Worm (Caenorhabditis elegans) whole organism, L1 larva: ENCODE data around the gene C02F4.5.
A peak's percentile ranks its signal among the peaks of the same experiment; 100 is the strongest.

Experiments
- C34B4.2 ChIP-seq: sonication (generic microtip); optimal IDR thresholded peaks from 2 replicates; lab custom pipeline; 2017; ENCODE audit warnings: mild to moderate bottlenecking, missing genetic modification characterization, missing compliant biosample characterization
- alr-1 ChIP-seq: fragments of 200-800 bp; sonication (Bioruptor generic); optimal IDR thresholded peaks from 2 replicates; lab custom pipeline; 2018; ENCODE audit warnings: borderline replicate concordance, mild to moderate bottlenecking, missing genetic modification characterization, missing compliant biosample characterization
- blmp-1 ChIP-seq: fragments of 150-350 bp; optimal IDR thresholded peaks from 2 replicates; lab custom pipeline; 2014; ENCODE audit warnings: missing biosample characterization, missing genetic modification characterization
- ceh-63 ChIP-seq: fragments of 200-800 bp; sonication (Bioruptor generic); optimal IDR thresholded peaks from 2 replicates; lab custom pipeline; 2018; ENCODE audit warnings: mild to moderate bottlenecking, missing genetic modification characterization, missing compliant biosample characterization
- ceh-8 ChIP-seq: fragments of 200-800 bp; sonication (Bioruptor generic); optimal IDR thresholded peaks from 2 replicates; lab custom pipeline; 2018; ENCODE audit warnings: mild to moderate bottlenecking, missing genetic modification characterization, moderate library complexity, missing compliant biosample characterization
- ceh-82 ChIP-seq, 3 experiments: fragments of 150-350 bp in 1 of 3; sonication (generic microtip) in 2 of 3; optimal IDR thresholded peaks; 2 replicates each; lab custom pipeline; 2014 to 2017; ENCODE audit warnings: missing biosample characterization in 3 of 3, missing genetic modification characterization in 3 of 3
- efl-1 ChIP-seq, 4 experiments: fragments of 150-350 bp; optimal IDR thresholded peaks in 3 of 4; peaks in 1 of 4; 1 replicate in 1 of 4; 2 replicates in 3 of 4; lab custom pipeline; 2014; ENCODE audit warnings: missing biosample characterization in 2 of 4, missing genetic modification characterization in 2 of 4, missing genetic modification reagents in 2 of 4
- elt-2 ChIP-seq: sonication (generic microtip); optimal IDR thresholded peaks from 2 replicates; lab custom pipeline; 2016; ENCODE audit warnings: missing genetic modification characterization, mild to moderate bottlenecking, inconsistent platforms, missing compliant biosample characterization, missing genetic modification reagents
- fkh-10 ChIP-seq: sonication (generic microtip); optimal IDR thresholded peaks from 2 replicates; lab custom pipeline; 2017; ENCODE audit warnings: missing biosample characterization, missing genetic modification reagents, missing genetic modification characterization
- fkh-4 ChIP-seq: sonication (generic microtip); optimal IDR thresholded peaks from 2 replicates; lab custom pipeline; 2016; ENCODE audit warnings: missing compliant biosample characterization, missing genetic modification characterization, borderline replicate concordance
- fkh-8 ChIP-seq: sonication (generic microtip); optimal IDR thresholded peaks from 2 replicates; lab custom pipeline; 2016; ENCODE audit warnings: mild to moderate bottlenecking, missing genetic modification characterization, missing compliant biosample characterization
- fos-1 ChIP-seq: fragments of 150-350 bp; optimal IDR thresholded peaks from 2 replicates; lab custom pipeline; 2014; ENCODE audit warnings: missing biosample characterization, missing genetic modification characterization
- hlh-17 ChIP-seq: fragments of 200-800 bp; sonication (Bioruptor generic); optimal IDR thresholded peaks from 2 replicates; lab custom pipeline; 2018; ENCODE audit warnings: missing genetic modification characterization, mild to moderate bottlenecking, missing compliant biosample characterization, moderate library complexity, borderline replicate concordance
- lin-13 ChIP-seq: fragments of 150-350 bp; optimal IDR thresholded peaks from 2 replicates; lab custom pipeline; 2014; ENCODE audit warnings: missing biosample characterization, missing genetic modification reagents, missing genetic modification characterization
- lin-14 ChIP-seq: fragments of 200-800 bp; sonication (Bioruptor generic); optimal IDR thresholded peaks from 2 replicates; lab custom pipeline; 2018; ENCODE audit warnings: mild to moderate bottlenecking, missing genetic modification characterization, moderate library complexity, missing compliant biosample characterization
- lin-35 ChIP-seq, 2 experiments: fragments of 150-350 bp; optimal IDR thresholded peaks; 2 replicates each; lab custom pipeline; 2014; ENCODE audit warnings: missing biosample characterization in 2 of 2, missing genetic modification characterization in 2 of 2, missing genetic modification reagents in 2 of 2
- lin-39 ChIP-seq: fragments of 150-350 bp; optimal IDR thresholded peaks from 2 replicates; lab custom pipeline; 2014; ENCODE audit warnings: missing biosample characterization, missing genetic modification reagents, missing genetic modification characterization
- mdl-1 ChIP-seq, 2 experiments: fragments of 150-350 bp; optimal IDR thresholded peaks; 2 replicates each; lab custom pipeline; 2014 to 2017; ENCODE audit warnings: missing biosample characterization in 2 of 2, missing genetic modification characterization in 2 of 2, inconsistent platforms in 1 of 2
- nhr-237 ChIP-seq: fragments of 150-350 bp; optimal IDR thresholded peaks from 2 replicates; lab custom pipeline; 2014; ENCODE audit warnings: missing biosample characterization, missing genetic modification characterization
- nhr-47 ChIP-seq: sonication (generic microtip); optimal IDR thresholded peaks from 2 replicates; lab custom pipeline; 2016; ENCODE audit warnings: mild to moderate bottlenecking, missing genetic modification characterization, moderate library complexity, missing compliant biosample characterization
- nhr-71 ChIP-seq: sonication (generic microtip); optimal IDR thresholded peaks from 2 replicates; lab custom pipeline; 2016; ENCODE audit warnings: mild to moderate bottlenecking, missing genetic modification characterization, moderate library complexity, missing compliant biosample characterization
- pax-3 ChIP-seq: fragments of 200-800 bp; sonication (Bioruptor generic); optimal IDR thresholded peaks from 2 replicates; lab custom pipeline; 2018; ENCODE audit warnings: mild to moderate bottlenecking, missing genetic modification characterization, moderate library complexity, missing compliant biosample characterization
- snpc-4 ChIP-seq: fragments of 150-350 bp; optimal IDR thresholded peaks from 2 replicates; lab custom pipeline; 2014; ENCODE audit warnings: missing biosample characterization, missing genetic modification characterization
- sptf-1 ChIP-seq: fragments of 150-350 bp; optimal IDR thresholded peaks from 2 replicates; lab custom pipeline; 2014; ENCODE audit warnings: missing biosample characterization, missing genetic modification characterization
- swsn-7 ChIP-seq: sonication (generic microtip); optimal IDR thresholded peaks from 2 replicates; lab custom pipeline; 2016; ENCODE audit warnings: missing genetic modification characterization, missing compliant biosample characterization
- unc-130 ChIP-seq: fragments of 150-350 bp; optimal IDR thresholded peaks from 2 replicates; lab custom pipeline; 2017; ENCODE audit warnings: missing biosample characterization, missing genetic modification characterization, inconsistent platforms
- unc-30 ChIP-seq: sonication (generic microtip); optimal IDR thresholded peaks from 2 replicates; lab custom pipeline; 2017; ENCODE audit warnings: missing biosample characterization, missing genetic modification characterization
- unc-86 ChIP-seq: sonication (generic microtip); optimal IDR thresholded peaks from 2 replicates; lab custom pipeline; 2016; ENCODE audit warnings: missing genetic modification characterization, missing compliant biosample characterization
- unc-98 ChIP-seq: fragments of 200-800 bp; sonication (Bioruptor generic); IDR thresholded peaks from 2 replicates; pipeline ENCODE4 v1.3.6; 2022; ENCODE audit warnings: missing genetic modification characterization, missing compliant biosample characterization
- zag-1 ChIP-seq: fragments of 150-350 bp; optimal IDR thresholded peaks from 2 replicates; lab custom pipeline; 2014; ENCODE audit warnings: missing biosample characterization, missing genetic modification characterization
- zip-4 ChIP-seq: fragments of 200-800 bp; sonication (Bioruptor generic); optimal IDR thresholded peaks from 2 replicates; lab custom pipeline; 2018; ENCODE audit warnings: mild to moderate bottlenecking, missing genetic modification characterization, moderate library complexity, missing compliant biosample characterization

Gene C02F4.5

ce11 chrIV:10524095-10524829 lies at the start of gene C02F4.5:
C02F4.5 (minus strand) TSS chrIV:10524145.
- TF ChIP-seq zip-4 (GFP tag; lab: Kevin White, UChicago), result no peak
- TF ChIP-seq lin-14, result peak; percentile 70
- TF ChIP-seq elt-2 (tag; lab: Kevin White, UChicago), result no peak
- peak in 1 of 2 experiments; percentile 5 for TF ChIP-seq lin-35 (GFP tag; optimal IDR thresholded peaks at IDR 0.05; lab: Kevin White, UChicago)
- TF ChIP-seq fkh-8 (tag; lab: Kevin White, UChicago), result peak; percentile 60
- no peak for TF ChIP-seq unc-30 (tag; lab: Kevin White, UChicago)
- TF ChIP-seq efl-1 (optimal IDR thresholded peaks at IDR 0.05; lab: Kevin White, UChicago), result no peak
- peak in 1 of 2 experiments; percentile 32 for TF ChIP-seq efl-1 (GFP tag; optimal IDR thresholded peaks at IDR 0.05 in 1 of 2; lab: Kevin White, UChicago)
- peak; percentile 2 for TF ChIP-seq swsn-7 (tag; lab: Kevin White, UChicago)
- peak; percentile 25 for TF ChIP-seq unc-86 (tag; lab: Kevin White, UChicago)
- peak; percentile 74 for TF ChIP-seq fkh-10
- TF ChIP-seq nhr-71 (tag; lab: Kevin White, UChicago), result peak; percentile 28
- no peak for TF ChIP-seq sptf-1 (tag; lab: Kevin White, UChicago)
- peak in 1 of 3 experiments; percentile 24 for TF ChIP-seq ceh-82 (tag; optimal IDR thresholded peaks at IDR 0.05; lab: Kevin White, UChicago)
- TF ChIP-seq nhr-47 (tag; lab: Kevin White, UChicago), result peak; percentile 6

DNA sequence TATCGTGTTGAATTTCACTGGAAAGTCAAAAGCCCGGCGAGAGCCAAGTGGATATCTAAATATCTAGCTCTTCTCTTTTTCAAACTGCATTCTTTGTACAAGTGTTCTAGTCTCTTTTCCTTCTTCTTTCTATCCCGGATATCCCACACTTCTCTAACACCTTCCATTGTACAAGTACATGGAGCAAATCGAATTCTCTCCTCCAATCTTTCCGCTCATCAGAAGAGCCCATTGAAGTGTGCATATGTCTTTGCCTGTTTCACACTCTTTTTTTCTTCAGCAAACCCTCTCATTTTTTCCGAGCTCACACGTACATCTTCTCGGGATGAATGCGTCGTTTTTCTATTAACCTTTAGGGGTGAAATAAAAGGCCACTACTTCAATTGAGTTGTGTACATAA lies 49.5 kb upstream of the C02F4.5 start:
- peak; percentile 42 for TF ChIP-seq lin-14
- no peak for TF ChIP-seq fos-1 (tag; lab: Kevin White, UChicago)
- no peak for TF ChIP-seq C34B4.2

- no peak for TF ChIP-seq lin-13 (GFP tag; lab: Kevin White, UChicago)
- no peak for TF ChIP-seq efl-1 (optimal IDR thresholded peaks at IDR 0.05; lab: Kevin White, UChicago)
- TF ChIP-seq efl-1 (GFP tag; optimal IDR thresholded peaks at IDR 0.05 in 1 of 2; lab: Kevin White, UChicago), result peak in 1 of 2 experiments; percentile 81
- peak; percentile 15 for TF ChIP-seq blmp-1 (tag; lab: Kevin White, UChicago)
- no peak for TF ChIP-seq lin-39 (tag; lab: Kevin White, UChicago)
- no peak for TF ChIP-seq unc-98 (GFP tag; lab: Robert Waterston, UW)
Observed at ce11 chrIV:10571020-10571419, 47.1 kb upstream of the C02F4.5 start.

DNA sequence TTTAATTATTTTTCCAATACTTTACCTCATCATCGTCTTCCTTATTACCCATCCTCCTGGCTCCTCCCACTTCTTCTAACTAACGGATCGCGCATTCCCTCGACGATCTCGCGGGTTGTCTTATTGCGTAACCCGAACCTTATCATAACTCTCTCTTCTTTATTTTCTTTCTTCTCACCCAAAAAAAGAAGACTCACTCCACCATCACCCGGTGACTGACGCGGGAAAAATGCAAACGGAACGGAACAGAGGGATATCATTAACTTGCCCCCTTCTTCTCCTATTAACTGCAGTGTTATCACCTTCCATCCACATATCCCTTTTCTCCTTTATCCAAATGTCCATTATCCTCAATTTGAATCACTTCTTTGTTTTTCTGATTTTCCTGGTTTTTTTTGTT lies 46.1 kb upstream of the C02F4.5 start:
- no peak for TF ChIP-seq zag-1 (tag; lab: Kevin White, UChicago)
- no peak for TF ChIP-seq pax-3 (tag; lab: Kevin White, UChicago)
- no peak for TF ChIP-seq ceh-8 (GFP tag; lab: Kevin White, UChicago)
- no peak for TF ChIP-seq snpc-4
- TF ChIP-seq lin-14, result peak; percentile 13
- TF ChIP-seq lin-13 (GFP tag; lab: Kevin White, UChicago), result no peak
- TF ChIP-seq mdl-1 (tag; optimal IDR thresholded peaks at IDR 0.05; lab: Kevin White, UChicago), result no peak
- TF ChIP-seq unc-130 (tag; lab: Kevin White, UChicago), result no peak
- no peak for TF ChIP-seq swsn-7 (tag; lab: Kevin White, UChicago)
- TF ChIP-seq hlh-17 (GFP tag; lab: Kevin White, UChicago), result no peak
- peak; percentile 94 for TF ChIP-seq blmp-1 (tag; lab: Kevin White, UChicago)

- TF ChIP-seq blmp-1 (tag; lab: Kevin White, UChicago), result peak; percentile 8
- TF ChIP-seq ceh-63 (GFP tag; lab: Kevin White, UChicago), result no peak
- no peak for TF ChIP-seq nhr-237 (tag; lab: Kevin White, UChicago)
- TF ChIP-seq efl-1 (optimal IDR thresholded peaks at IDR 0.05; lab: Kevin White, UChicago), result no peak
- TF ChIP-seq efl-1 (GFP tag; optimal IDR thresholded peaks at IDR 0.05 in 1 of 2; lab: Kevin White, UChicago), result no peak
- TF ChIP-seq unc-130 (tag; lab: Kevin White, UChicago), result no peak
- TF ChIP-seq lin-14, result peak; percentile 35
- TF ChIP-seq alr-1 (tag; lab: Kevin White, UChicago), result no peak
- TF ChIP-seq nhr-71 (tag; lab: Kevin White, UChicago), result no peak
- TF ChIP-seq pax-3 (tag; lab: Kevin White, UChicago), result no peak
- TF ChIP-seq C34B4.2, result no peak
- TF ChIP-seq fkh-4 (tag; lab: Kevin White, UChicago), result no peak
Observed at ce11 chrIV:10567822-10568221, 43.9 kb upstream of the C02F4.5 start.
